Worm (Caenorhabditis elegans): Measurements from ENCODE around the gene F55G11.7.
A peak's percentile ranks its signal among the peaks of the same experiment; 100 is the strongest.

Gene F55G11.7

DNA sequence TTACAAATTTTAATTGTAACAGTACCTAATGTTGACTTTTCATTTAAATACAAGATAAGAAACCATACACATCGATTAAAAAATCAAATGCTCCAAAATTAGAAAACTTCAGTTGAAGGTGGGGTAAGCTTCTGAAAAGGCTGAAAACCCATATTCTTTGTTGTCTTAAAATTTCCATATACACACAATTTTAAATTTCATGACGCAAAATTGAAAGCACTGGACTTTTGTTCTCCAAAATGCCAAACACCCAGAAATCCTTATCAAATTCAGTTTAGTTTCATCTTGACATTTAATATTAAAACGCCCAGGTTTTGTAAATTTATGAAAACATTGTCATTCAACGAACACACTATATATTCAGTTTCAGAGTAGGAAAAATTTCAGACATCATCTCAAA is at the start of gene F55G11.7:
Gene F55G11.7, plus strand, starts transcription at position 301 of the 400 bp plus-strand sequence.
- no peak for TF ChIP-seq efl-1 (optimal IDR thresholded peaks at IDR 0.05)
- TF ChIP-seq efl-1 (GFP tag; optimal IDR thresholded peaks at IDR 0.05 in 1 of 2) = peak in 1 of 2 experiments; percentile 56
- TF ChIP-seq sptf-1 (tag; optimal IDR thresholded peaks at IDR 0.05) = no peak

DNA sequence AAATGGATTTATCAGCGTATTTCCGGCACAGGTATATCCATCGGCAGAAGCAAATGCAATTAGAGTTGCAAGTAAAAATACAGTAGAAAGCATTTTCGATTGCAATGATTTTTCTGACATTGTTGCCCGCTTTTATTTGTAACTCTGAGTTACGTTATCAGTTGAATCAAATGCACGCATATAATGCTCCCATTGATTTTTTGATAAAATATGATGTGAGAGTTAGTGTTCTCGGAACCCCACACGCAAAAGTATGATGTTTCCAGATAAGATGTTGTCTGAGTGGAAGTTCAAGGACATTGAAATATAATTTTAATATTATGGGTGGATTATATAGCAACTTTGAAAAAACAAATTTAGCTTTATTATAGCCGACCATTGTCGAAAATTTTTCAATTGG is 48.2 kb upstream of the F55G11.7 start, which contains the start of gene K08D8.5:
Gene K08D8.5, minus strand, starts transcription at position 140 of the 400 bp plus-strand sequence.
- no peak for TF ChIP-seq mdl-1 (tag; optimal IDR thresholded peaks at IDR 0.05)
- peak; percentile 84 for TF ChIP-seq elt-2 (tag; optimal IDR thresholded peaks at IDR 0.05)

DNA sequence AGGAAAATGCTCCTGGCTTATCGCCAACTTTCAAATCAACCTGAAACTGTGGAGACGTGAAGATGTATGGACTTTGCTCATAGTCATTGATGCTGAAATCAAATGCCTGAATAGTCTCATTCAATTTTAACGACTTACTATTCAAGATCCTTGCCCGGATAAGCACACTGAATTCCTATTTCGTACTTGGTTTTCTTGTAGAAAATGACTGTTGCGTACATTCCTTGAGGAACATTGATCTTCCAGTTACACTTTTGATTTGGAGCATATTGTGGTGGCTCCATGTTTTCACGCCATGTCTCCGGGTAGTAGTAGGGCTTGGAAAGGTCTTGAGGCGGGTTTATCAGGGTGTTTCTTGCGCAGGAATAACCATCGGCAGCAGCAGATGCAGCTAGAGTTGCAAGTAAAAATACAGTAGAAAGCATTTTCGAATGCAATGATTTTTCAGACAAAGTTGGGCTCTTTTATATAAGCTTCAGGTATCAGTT is 45.7 kb upstream of the F55G11.7 start, which contains the start of gene irg-6:
Gene irg-6, minus strand, starts transcription at position 438 of the 488 bp plus-strand sequence.
- TF ChIP-seq nhr-237 (tag; optimal IDR thresholded peaks at IDR 0.05) = no peak
- TF ChIP-seq nhr-85 (tag) = peak; percentile 0

DNA sequence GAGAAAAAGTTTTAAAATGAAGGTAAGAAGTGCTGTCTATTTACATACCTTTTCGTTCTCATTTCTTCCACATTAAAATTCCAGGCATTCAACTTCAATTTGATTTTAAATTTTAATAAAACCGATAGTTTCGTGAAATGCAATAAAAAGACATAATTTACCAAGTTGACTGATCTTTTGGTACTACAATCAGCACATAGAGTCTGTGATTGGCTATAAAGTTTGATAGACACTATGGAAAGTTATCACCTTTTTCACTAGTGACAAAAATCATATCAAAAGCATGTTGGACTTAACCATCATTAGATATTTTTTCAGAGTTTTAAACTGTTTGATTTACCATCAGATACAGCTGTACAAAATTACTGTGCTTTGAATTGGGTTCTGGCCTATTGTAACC is 44.8 kb upstream of the F55G11.7 start, which contains the start of gene srz-15:
Gene srz-15, plus strand, starts transcription at position 301 of the 400 bp plus-strand sequence.
- TF ChIP-seq C16A3.4 (tag; optimal IDR thresholded peaks at IDR 0.05) = no peak
- no peak for TF ChIP-seq dsc-1 (tag; optimal IDR thresholded peaks at IDR 0.05)
- no peak for TF ChIP-seq nhr-11 (tag; optimal IDR thresholded peaks at IDR 0.05)
- no peak for TF ChIP-seq nhr-76 (tag; optimal IDR thresholded peaks at IDR 0.05)
- TF ChIP-seq efl-1 (optimal IDR thresholded peaks at IDR 0.05) = no peak
- no peak for TF ChIP-seq efl-1 (GFP tag; optimal IDR thresholded peaks at IDR 0.05 in 1 of 2)
- no peak for TF ChIP-seq swsn-7 (tag; optimal IDR thresholded peaks at IDR 0.05)
- TF ChIP-seq tlp-1 (tag; optimal IDR thresholded peaks at IDR 0.05) = no peak
- TF ChIP-seq ceh-82 (tag; optimal IDR thresholded peaks at IDR 0.05) = no peak
- TF ChIP-seq nhr-85 (tag) = no peak
- no peak for TF ChIP-seq xbp-1 (tag; optimal IDR thresholded peaks at IDR 0.05)

DNA sequence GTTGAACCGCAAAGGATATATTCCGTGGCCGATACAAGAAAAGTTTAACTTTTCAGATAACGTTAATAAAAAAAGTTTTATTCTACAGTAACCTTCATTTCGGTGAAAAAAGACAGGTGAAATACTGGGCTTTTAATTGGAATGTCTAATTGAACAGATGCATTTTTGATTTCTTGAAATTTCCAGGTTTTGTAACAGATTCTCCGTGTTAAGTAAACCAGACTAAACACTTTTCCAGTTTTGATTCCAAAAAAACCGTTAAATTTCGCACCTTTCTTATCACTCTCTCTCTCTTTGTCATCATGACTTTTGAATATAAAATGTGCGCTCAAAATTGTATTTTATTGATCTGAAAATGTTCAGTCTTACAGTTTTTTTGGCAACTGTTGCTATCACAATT is 42.0 kb upstream of the F55G11.7 start, which contains the start of gene C32H11.3:
Gene C32H11.3, plus strand, starts transcription at position 301 of the 400 bp plus-strand sequence.
- TF ChIP-seq lsy-2 (tag; optimal IDR thresholded peaks at IDR 0.05) = no peak
- TF ChIP-seq nhr-71 (tag; optimal IDR thresholded peaks at IDR 0.05) = no peak
- TF ChIP-seq hlh-4 (tag; optimal IDR thresholded peaks at IDR 0.05) = peak; percentile 46

DNA sequence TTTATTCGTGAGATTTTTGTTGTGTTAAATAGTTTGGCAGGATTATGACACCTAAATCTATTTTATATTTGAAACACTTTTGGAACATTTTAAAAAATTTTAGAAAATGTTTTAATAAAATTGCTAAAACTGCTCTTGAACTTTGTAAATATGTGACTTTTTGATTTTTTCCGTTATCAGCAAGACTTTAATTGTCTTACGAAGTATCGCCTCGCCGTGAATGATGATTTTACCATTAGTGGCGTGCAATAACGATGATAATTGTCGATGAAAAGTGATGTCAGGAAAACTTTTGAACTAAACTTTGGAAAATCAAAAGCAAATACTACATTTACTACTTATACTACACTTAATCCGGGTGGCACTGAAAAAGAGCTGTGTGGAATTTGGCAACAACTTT is 39.7 kb upstream of the F55G11.7 start:
- TF ChIP-seq sup-37 (GFP tag; optimal IDR thresholded peaks at IDR 0.05) = no peak
- no peak for TF ChIP-seq egl-27 (tag; optimal IDR thresholded peaks at IDR 0.05)
- TF ChIP-seq fos-1 (tag; optimal IDR thresholded peaks at IDR 0.05) = no peak

DNA sequence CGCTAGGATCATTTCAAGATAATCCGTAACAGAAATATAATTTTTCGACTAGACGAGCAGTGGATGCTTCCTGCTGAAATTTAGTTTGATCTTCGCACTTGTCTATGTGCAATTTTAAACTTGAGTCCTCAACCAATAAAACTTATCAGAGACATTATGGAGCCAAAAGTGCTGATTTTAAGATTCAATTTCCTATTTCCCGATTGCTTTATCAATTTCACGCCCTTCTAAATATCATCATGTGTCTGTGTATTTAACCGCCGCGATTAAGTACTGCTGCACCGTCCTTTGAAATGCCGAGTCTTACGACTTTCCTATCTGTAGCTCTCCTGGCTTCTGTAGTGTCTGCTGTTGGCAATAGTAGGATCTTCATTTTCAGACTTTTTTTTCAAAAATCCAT is 39.2 kb upstream of the F55G11.7 start, which contains the start of gene C32H11.4:
Gene C32H11.4, plus strand, starts transcription at position 238 of the 400 bp plus-strand sequence.
- TF ChIP-seq snu-23 (GFP tag; optimal IDR thresholded peaks at IDR 0.05) = no peak
- TF ChIP-seq C34B4.2 (tag; optimal IDR thresholded peaks at IDR 0.05) = no peak
- no peak for TF ChIP-seq zip-4 (GFP tag; optimal IDR thresholded peaks at IDR 0.05)
- peak; percentile 89 for TF ChIP-seq elt-2 (tag; optimal IDR thresholded peaks at IDR 0.05)
- no peak for TF ChIP-seq nhr-90 (tag; optimal IDR thresholded peaks at IDR 0.05; ENCODE audit: poor library complexity)
- TF ChIP-seq snpc-4 (tag; optimal IDR thresholded peaks at IDR 0.05) = no peak
- TF ChIP-seq ces-1 (GFP tag; optimal IDR thresholded peaks at IDR 0.05) = no peak
- TF ChIP-seq C16A3.4 (tag; optimal IDR thresholded peaks at IDR 0.05) = no peak

DNA sequence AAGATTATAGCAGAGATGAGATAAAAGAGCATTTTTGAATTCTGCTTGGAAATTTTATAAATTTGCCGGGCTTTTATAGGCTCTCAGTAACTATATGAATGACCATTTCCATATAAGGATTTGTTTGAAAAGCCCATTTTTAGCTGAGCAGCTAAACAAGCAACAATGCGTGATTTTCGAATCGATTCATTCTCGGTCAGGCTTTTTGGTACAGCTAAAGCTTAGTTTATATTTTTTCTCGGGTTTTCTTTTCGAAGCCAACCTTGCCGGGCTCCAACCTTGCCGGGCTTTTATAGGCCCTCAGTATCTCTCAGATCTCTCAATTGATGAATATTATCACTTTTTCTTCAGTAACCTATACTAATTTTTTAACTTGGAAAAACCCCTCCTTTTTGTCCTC is 35.9 kb upstream of the F55G11.7 start, which contains the start of gene srlf-4:
Gene srlf-4, minus strand, starts transcription at position 101 of the 400 bp plus-strand sequence.
- TF ChIP-seq lsy-2 (tag; optimal IDR thresholded peaks at IDR 0.05) (no peak), nhr-12 (tag; optimal IDR thresholded peaks at IDR 0.05) (no peak), efl-3 (GFP tag; optimal IDR thresholded peaks at IDR 0.05) (no peak), nhr-28 (tag; optimal IDR thresholded peaks at IDR 0.05) (no peak), fkh-4 (tag; optimal IDR thresholded peaks at IDR 0.05; ENCODE audit: borderline replicate concordance) (no peak), ztf-4 (tag; optimal IDR thresholded peaks at IDR 0.05) (no peak), hlh-4 (tag; optimal IDR thresholded peaks at IDR 0.05) (no peak), elt-2 (tag; optimal IDR thresholded peaks at IDR 0.05) (no peak), unc-130 (tag; optimal IDR thresholded peaks at IDR 0.05) (no peak), alr-1 (tag; optimal IDR thresholded peaks at IDR 0.05; ENCODE audit: borderline replicate concordance) (no peak), C04F5.9 (tag; optimal IDR thresholded peaks at IDR 0.05) (no peak), ceh-82 (tag; optimal IDR thresholded peaks at IDR 0.05) (no peak), egl-27 (tag; optimal IDR thresholded peaks at IDR 0.05) (no peak), zip-4 (GFP tag; optimal IDR thresholded peaks at IDR 0.05) (no peak), tbx-2 (tag; optimal IDR thresholded peaks at IDR 0.05) (no peak), nhr-85 (tag) (no peak)

All from whole organism, L1 larva.